Worm (Caenorhabditis elegans): ENCODE results near the gene str-28.

The str-28 gene

DNA sequence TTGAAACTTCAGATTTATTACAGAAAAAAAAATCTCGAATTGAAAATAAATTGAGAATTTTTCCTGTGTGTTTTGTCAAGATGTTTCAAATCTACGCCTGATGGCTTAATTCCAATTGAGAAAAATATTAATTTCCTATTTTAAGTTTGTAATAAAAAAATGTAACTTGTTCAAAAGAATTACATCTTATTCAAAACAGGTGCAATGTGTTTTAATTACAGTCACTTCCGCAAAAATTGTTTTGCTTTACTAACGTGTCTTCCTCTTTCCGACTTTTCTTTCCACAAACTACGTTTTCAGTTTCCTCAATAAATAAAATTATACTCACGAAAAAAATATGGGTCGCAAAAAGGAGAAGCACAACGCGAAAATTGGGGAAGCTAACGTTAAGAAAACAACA lies 34.7 kb downstream of the str-28 start, which contains the start of gene F25E5.16:
F25E5.16 (plus strand) TSS at position 301 of the 400 bp plus-strand sequence.
- TF ChIP-seq him-1 (tag; optimal IDR thresholded peaks at IDR 0.05) (no peak), W03F9.2 (tag; optimal IDR thresholded peaks at IDR 0.05) (no peak)

DNA sequence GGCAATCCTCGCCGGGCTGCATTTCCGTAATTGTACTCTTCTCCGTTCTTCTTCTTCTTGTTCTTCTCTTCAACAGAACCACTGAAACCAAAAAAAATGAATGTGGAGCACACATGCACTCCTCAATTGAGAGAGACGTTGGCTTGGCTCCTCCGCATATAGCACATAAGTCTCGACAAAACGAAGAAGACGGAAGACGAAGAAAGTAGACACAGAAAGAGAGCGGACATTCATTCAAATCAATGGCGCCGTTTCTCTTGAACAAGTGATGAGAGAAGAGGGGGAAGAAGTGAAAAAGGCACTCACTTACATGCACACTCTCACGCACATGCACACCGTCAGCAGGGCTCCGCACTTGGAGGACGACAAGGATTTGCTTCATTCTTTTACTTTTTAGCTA lies 35.2 kb downstream of the str-28 start, which contains the start of gene F25E5.9:
F25E5.9 (minus strand) TSS at position 382 of the 400 bp plus-strand sequence.
- TF ChIP-seq him-1 (tag; optimal IDR thresholded peaks at IDR 0.05): no peak
- TF ChIP-seq dao-5 (tag; optimal IDR thresholded peaks at IDR 0.05): no peak
- TF ChIP-seq W03F9.2 (tag; optimal IDR thresholded peaks at IDR 0.05): no peak

DNA sequence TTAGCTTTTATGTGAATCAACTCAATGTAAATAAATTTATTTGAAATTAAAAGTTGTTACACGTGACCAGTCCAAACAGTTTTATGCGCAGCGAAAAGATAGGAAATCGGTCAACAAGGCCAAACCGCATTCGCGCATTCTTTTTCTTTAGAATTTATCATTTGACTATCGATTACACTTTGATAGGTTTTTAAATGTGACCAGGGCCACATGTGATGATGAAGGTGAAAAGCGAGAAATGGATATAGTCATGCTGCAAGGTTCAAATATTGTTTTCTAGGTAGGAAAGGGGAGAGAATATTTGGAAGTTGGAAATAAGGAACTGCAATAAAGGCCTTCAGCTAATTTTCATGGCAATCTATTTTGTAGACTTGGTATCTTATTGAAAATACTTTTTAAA lies 35.8 kb downstream of the str-28 start:
- no peak for TF ChIP-seq him-1 (tag; optimal IDR thresholded peaks at IDR 0.05)
- no peak for TF ChIP-seq dao-5 (tag; optimal IDR thresholded peaks at IDR 0.05)
- no peak for TF ChIP-seq W03F9.2 (tag; optimal IDR thresholded peaks at IDR 0.05)

DNA sequence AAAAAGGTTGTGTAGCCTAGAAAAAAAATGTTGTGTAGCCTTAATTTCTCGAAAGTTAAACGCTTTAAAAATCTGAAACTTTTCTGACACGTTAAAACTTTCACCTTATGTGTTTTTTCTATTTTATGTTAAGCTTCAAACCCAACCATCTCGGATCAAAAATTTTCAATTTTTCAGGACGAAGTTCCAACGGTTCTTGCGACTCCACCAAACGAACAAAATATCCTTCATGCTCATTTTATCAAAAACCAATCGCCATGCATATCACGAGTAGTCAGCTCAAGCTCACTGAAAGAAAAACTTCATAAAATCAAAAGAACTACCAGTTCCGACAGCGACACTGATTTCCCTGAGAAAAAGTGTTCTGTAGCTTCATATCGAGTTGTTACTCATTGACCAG lies 36.2 kb downstream of the str-28 start:
- TF ChIP-seq him-1 (tag; optimal IDR thresholded peaks at IDR 0.05) (no peak), W03F9.2 (tag; optimal IDR thresholded peaks at IDR 0.05) (no peak), dao-5 (tag; optimal IDR thresholded peaks at IDR 0.05) (no peak)

DNA sequence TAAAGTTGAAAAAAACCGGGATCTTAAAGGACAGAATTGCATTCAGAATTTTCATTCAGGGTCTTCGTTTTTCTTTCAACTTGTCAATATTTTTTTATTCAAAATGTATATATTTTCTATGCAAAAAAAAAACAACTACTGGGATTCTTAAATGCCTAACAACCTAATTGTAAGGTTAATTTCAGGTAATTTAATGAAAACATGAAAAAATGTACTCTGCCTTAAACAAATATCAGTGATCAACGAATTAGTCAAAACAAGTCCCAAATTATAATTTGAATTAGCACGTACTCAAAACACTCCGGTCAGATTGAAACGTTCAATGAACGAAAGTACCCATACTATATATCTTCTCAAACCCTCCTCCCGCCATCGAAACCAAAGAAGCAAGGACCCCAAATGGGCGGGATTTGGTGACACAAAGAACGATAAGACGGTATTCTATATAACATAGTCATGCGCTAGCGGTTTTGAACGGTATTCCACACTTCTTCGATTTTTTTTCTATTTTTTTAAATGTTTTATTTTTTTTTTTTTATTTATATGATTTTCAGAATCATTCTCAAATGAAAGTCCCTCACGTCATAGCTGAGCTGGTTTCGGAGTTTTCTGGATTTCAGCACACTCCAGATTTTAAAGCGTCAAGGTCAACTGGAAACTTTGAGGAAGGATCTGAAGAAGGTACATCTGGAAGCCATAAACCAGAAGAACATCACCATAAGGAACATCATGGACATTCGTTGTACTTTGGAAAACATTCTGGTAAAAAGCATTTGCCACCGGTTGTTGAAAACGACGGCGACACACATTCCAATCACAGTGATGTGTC lies 37.1 kb downstream of the str-28 start, which contains the start of the genes ddo-2 and F25E5.8:
ddo-2 (minus strand) TSS at position 330 of the 829 bp plus-strand sequence.
F25E5.8 (plus strand) TSS at position 555 of the 829 bp plus-strand sequence.
- TF ChIP-seq W03F9.2 (tag; optimal IDR thresholded peaks at IDR 0.05) (no peak), him-1 (tag; optimal IDR thresholded peaks at IDR 0.05) (no peak), dao-5 (tag; optimal IDR thresholded peaks at IDR 0.05) (no peak)

DNA sequence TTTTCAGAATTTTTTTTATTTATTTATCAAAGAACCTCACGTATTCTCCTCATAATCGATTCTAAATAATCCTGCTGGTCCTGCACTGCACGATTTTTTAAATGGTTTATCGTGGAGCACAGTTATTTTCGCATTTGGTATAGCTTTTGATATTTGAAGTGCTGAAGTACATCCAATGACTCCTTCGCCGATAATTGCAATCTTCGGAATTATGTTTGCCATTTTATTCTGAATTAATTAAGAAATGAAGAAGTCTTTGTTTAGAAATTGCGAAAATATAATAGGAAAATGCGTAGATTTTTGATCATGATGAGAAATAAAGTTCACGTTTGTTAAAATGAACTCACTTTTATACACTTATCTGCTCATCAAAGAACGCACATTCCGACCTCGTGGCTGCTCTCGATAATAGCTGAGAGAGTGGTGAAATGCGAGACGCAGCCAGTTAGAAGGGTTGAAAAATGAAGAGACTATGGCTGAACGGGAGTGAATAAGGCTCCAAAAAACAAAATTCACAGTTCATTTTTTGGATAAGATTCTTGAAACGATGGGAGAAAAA lies 37.8 kb downstream of the str-28 start:
- TF ChIP-seq W03F9.2 (tag; optimal IDR thresholded peaks at IDR 0.05): peak; percentile 0
- TF ChIP-seq him-1 (tag; optimal IDR thresholded peaks at IDR 0.05): no peak

DNA sequence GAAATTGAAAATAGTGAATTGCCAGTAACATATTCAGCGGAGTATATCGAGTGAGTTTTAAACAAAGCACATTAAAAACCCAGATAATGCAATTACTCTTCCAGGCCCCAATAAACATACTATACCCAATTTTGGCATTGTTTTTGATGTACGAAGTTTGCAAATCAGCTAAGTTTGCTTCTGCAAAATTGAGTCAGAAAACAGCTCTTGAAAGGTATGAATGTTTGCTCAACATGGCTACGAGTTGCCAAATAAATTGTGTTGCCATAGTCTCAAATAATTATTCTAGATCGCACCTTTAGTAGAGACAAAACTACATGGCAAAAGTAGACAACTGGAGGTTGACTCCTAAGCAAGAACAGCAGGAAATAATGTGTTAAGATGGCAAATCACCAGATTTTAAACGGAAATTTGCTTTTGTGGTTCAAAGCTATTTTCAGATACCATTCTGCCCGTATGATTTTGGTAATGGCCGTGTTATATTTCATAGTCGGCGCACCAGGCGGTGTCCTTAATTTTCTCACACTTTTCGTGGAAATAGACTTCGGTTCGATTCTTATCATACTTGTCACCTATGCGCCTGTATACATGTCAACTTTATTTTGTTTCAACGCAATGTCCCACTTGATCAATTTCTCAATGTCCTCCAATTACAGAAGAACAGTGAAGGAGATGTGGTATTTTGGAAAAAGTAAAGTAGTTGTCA lies 40.1 kb downstream of the str-28 start:
- no peak for TF ChIP-seq him-1 (tag; optimal IDR thresholded peaks at IDR 0.05)
- no peak for TF ChIP-seq dao-5 (tag; optimal IDR thresholded peaks at IDR 0.05)
- no peak for TF ChIP-seq W03F9.2 (tag; optimal IDR thresholded peaks at IDR 0.05)

DNA sequence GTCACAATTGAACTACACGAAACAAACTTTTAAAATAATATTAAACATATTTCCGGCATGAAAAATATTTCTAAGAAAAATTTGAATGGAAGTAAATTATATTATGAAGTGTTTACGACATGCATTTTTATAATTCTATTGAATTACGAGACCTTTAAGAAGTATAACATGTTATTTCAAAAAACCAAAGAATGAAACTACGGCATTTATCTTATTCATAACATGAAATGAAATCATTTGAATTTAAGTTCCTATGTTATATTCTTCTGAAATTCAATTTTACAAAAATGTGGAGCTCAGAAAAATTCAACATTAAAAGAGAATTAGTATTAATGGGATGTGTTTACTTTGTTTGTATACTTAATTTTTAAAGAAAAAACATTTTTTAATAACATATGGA lies 41.7 kb downstream of the str-28 start, which contains the start of gene srw-71:
srw-71 (minus strand) TSS at position 101 of the 400 bp plus-strand sequence.
- no peak for TF ChIP-seq him-1 (tag; optimal IDR thresholded peaks at IDR 0.05)
- TF ChIP-seq W03F9.2 (tag; optimal IDR thresholded peaks at IDR 0.05): no peak
- no peak for TF ChIP-seq dao-5 (tag; optimal IDR thresholded peaks at IDR 0.05)

DNA sequence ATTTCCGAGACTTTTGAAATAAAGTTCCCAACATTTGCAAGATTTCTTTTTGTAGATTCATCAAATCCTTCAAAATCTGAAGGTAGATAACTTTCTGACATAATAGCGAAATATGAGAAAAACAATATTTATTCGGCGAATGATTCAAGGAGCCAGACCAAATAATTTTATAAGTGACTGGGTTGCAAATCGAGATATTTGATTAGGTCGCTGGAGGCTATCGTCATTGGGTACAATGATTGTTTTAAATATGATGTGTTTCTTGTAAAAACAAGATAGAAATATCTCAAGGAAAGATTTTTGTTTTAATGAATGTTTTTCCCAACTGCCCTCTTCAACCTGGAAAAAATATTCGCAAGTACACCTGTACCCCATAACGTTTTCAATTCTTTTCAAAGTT lies 43.8 kb downstream of the str-28 start, which contains the start of gene srw-69:
srw-69 (minus strand) TSS at position 101 of the 400 bp plus-strand sequence.
- no peak for TF ChIP-seq him-1 (tag; optimal IDR thresholded peaks at IDR 0.05)
- no peak for TF ChIP-seq dao-5 (tag; optimal IDR thresholded peaks at IDR 0.05)
- no peak for TF ChIP-seq W03F9.2 (tag; optimal IDR thresholded peaks at IDR 0.05)

DNA sequence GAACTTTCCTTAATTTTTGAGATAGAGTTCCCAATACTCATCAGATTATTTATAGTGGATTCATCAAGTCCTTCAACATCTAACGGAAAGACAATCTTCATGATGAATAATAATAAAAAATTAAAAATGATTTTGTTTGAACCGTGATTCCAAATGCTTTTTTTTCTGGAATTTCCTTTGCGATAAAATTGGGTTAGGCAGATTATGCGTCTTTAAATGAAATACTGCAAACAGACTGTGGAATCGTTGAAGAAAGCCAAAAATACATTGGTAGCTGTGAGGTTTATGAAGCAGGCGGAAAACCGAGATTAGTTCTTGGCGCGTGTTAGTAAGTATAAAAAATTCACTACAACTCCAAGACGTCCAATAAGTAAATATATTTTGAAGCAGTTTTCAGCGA lies 46.1 kb downstream of the str-28 start, which contains the start of gene srw-68:
srw-68 (minus strand) TSS at position 101 of the 400 bp plus-strand sequence.
- TF ChIP-seq W03F9.2 (tag; optimal IDR thresholded peaks at IDR 0.05) (no peak), him-1 (tag; optimal IDR thresholded peaks at IDR 0.05) (no peak), dao-5 (tag; optimal IDR thresholded peaks at IDR 0.05) (no peak)

DNA sequence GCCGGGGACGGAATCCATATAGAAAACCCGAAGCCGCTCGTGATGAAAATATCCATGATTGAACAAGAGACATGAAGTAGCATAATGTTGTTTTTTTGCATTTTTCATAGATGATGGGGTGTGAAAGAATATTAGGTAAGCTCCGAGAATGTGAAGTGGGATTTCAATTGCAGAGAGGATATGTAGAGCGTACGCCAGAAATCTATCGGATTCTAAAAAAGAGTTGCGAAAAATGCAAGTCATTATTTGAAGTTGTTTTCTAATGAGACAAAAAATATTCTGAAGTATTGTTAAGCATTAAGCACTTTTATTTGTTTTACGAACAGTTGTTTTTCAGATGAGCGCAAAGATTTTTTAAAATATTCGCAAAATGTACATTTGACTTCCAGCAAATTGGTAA lies 48.4 kb downstream of the str-28 start, which contains the start of gene F18E3.10:
F18E3.10 (minus strand) TSS at position 101 of the 400 bp plus-strand sequence.
- no peak for TF ChIP-seq him-1 (tag; optimal IDR thresholded peaks at IDR 0.05)
- no peak for TF ChIP-seq dao-5 (tag; optimal IDR thresholded peaks at IDR 0.05)
- no peak for TF ChIP-seq W03F9.2 (tag; optimal IDR thresholded peaks at IDR 0.05)
